Worm (Caenorhabditis elegans) whole organism, early embryonic: ENCODE measurements around the gene yars-2.
A peak's percentile ranks its signal among the peaks of the same experiment; 100 is the strongest.
"Not testable (repeated sequence)": the region's sequence is repeated elsewhere in the genome, so short reads cannot be mapped to it uniquely, and the experiment has no call there.

Experiments
- B0310.2 ChIP-seq: sonication (generic microtip); optimal IDR thresholded peaks from 2 replicates; lab custom pipeline; 2016; ENCODE audit warnings: mild to moderate bottlenecking, missing genetic modification characterization, missing compliant biosample characterization
- F13C5.2 ChIP-seq: sonication (generic microtip); optimal IDR thresholded peaks from 2 replicates; lab custom pipeline; 2017; ENCODE audit warnings: mild to moderate bottlenecking, missing genetic modification characterization, inconsistent platforms, missing compliant biosample characterization
- aly-1 ChIP-seq: sonication (generic microtip); optimal IDR thresholded peaks from 2 replicates; lab custom pipeline; 2016; ENCODE audit warnings: missing genetic modification characterization, missing compliant biosample characterization
- ama-1 ChIP-seq: fragments of 150-350 bp; optimal IDR thresholded peaks from 2 replicates; lab custom pipeline; 2014
- ceh-13 ChIP-seq: fragments of 200-800 bp; sonication (Bioruptor generic); optimal IDR thresholded peaks from 2 replicates; lab custom pipeline; 2018; ENCODE audit warnings: mild to moderate bottlenecking, missing genetic modification characterization, missing compliant biosample characterization
- ceh-36 ChIP-seq: sonication (generic microtip); optimal IDR thresholded peaks from 2 replicates; lab custom pipeline; 2016; ENCODE audit warnings: missing genetic modification characterization, inconsistent platforms, missing compliant biosample characterization
- ets-7 ChIP-seq: sonication (generic microtip); optimal IDR thresholded peaks from 2 replicates; lab custom pipeline; 2016; ENCODE audit warnings: missing genotype, missing genetic modification characterization, missing compliant biosample characterization
- flt-1 ChIP-seq: fragments of 200-800 bp; sonication (Bioruptor generic); IDR thresholded peaks from 2 replicates; pipeline ENCODE4 v1.3.6; 2022; ENCODE audit warnings: missing genetic modification characterization, missing compliant biosample characterization
- hmbx-1 ChIP-seq: sonication (generic microtip); optimal IDR thresholded peaks from 2 replicates; lab custom pipeline; 2016; ENCODE audit warnings: mild to moderate bottlenecking, missing genetic modification characterization, missing compliant biosample characterization
- hmg-4 ChIP-seq: fragments of 200-800 bp; sonication (Bioruptor generic); optimal IDR thresholded peaks from 2 replicates; lab custom pipeline; 2018; ENCODE audit warnings: mild to moderate bottlenecking, missing genetic modification characterization, missing compliant biosample characterization
- hnd-1 ChIP-seq: sonication (generic microtip); optimal IDR thresholded peaks from 2 replicates; lab custom pipeline; 2016; ENCODE audit warnings: missing genetic modification characterization, missing compliant biosample characterization
- pes-1 ChIP-seq: fragments of 200-800 bp; sonication (Bioruptor generic); IDR thresholded peaks from 2 replicates; pipeline ENCODE4 v1.3.6; 2022; ENCODE audit warnings: missing genetic modification reagents, missing genetic modification characterization, missing compliant biosample characterization
- scrt-1 ChIP-seq: fragments of 200-800 bp; sonication (Bioruptor generic); IDR thresholded peaks from 2 replicates; pipeline ENCODE4 v1.3.6; 2022; ENCODE audit warnings: missing genetic modification characterization, missing compliant biosample characterization
- sea-1 ChIP-seq: fragments of 200-800 bp; sonication (Bioruptor generic); conservative IDR thresholded peaks from 2 replicates; pipeline ENCODE4 v1.3.6; 2022; ENCODE audit warnings: missing genetic modification characterization, missing compliant biosample characterization
- tbx-11 ChIP-seq: fragments of 200-800 bp; sonication (Bioruptor generic); IDR thresholded peaks from 2 replicates; pipeline ENCODE4 v1.3.6; 2022; ENCODE audit warnings: missing genetic modification characterization, missing compliant biosample characterization
- tbx-37 ChIP-seq: fragments of 200-800 bp; sonication (Bioruptor generic); conservative IDR thresholded peaks from 2 replicates; pipeline ENCODE4 v1.3.6; 2022; ENCODE audit warnings: missing genetic modification reagents, missing genetic modification characterization, missing compliant biosample characterization
- tra-4 ChIP-seq: sonication (generic microtip); optimal IDR thresholded peaks from 2 replicates; lab custom pipeline; 2017; ENCODE audit warnings: missing genetic modification characterization, missing compliant biosample characterization

Gene yars-2

DNA sequence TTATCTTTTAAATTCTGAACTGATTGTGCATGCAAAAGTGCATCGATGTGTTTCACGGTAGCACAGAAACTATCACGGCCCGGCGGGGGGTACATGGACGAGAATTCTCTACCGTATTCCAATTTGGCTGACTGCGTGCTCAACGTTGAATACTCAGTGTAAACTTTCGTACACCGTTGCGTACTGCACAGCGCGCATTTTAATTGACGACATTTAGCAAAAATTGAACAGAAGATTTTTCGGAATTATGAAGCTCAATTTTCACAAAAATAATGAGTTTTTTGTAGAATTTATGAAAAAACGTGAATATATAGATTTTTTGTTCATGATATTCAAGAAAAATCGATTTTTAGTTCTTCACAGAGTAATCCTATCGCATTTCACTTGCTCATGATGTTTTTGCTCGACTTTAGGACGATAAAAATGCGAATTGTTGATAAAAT lies 13.1 kb upstream of the yars-2 start:
- TF ChIP-seq scrt-1 (GFP tag; lab: Robert Waterston, UW): peak; percentile 74
- TF ChIP-seq sea-1 (GFP tag; lab: Robert Waterston, UW): 0 out of 2 replicates have a peak, but pooled peaks have one; percentile 50
- 0 out of 2 replicates have a peak, but pooled peaks have one; percentile 38 for TF ChIP-seq flt-1
- TF ChIP-seq pes-1: peak; percentile 72
- peak; percentile 67; the same call in 1 of the 2 replicates for TF ChIP-seq tbx-37 (GFP tag; lab: Robert Waterston, UW)

DNA sequence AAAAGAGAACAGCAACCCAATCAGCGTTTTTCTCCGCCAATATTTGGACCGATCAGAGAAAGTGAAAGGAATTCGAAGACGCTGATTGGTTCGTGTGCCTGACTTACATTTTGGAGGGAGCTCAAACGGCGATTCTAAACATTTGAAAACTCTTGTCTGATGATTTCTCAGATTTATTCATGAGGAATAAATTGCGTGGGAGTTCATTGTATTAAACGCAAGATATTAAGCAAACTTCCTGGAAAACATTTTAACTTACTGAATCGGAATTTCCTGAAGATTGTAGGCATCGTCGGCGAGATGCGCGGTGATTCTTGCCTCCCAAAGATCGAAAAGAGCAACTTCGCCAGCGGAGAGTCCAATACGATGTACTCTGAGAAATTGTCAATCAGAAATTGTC lies 12.1 kb upstream of the yars-2 start, which contains the start of gene K08F11.1:
TSS of gene K08F11.1 (plus strand) at position 301 of the 400 bp plus-strand sequence.
- TF ChIP-seq scrt-1 (GFP tag; lab: Robert Waterston, UW) (no peak), tra-4 (tag; lab: Kevin White, UChicago) (no peak), pes-1 (no peak), ama-1 (no peak), F13C5.2 (tag; lab: Kevin White, UChicago) (no peak), ets-7 (no peak)

DNA sequence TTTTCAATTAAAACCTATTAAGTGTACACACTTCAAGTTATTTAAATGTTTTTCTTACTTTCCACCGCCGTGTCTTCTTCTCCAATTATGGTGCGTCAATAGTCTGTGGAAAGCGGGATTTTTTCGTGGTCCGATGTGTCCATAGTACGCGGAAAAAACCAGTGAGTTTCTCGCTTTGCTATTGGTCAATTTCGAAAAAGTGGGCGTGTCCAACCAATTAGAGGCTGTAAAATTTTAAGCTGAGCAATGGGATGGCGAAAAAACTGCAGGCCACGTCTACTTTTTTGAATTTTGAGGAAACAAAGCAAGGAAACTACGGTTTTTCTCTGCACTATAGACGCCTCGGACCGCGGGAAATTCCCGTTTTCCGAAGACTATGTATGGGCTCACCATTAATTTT lies 11.3 kb upstream of the yars-2 start:
- TF ChIP-seq hnd-1 (tag; lab: Kevin White, UChicago) (no peak), aly-1 (tag; lab: Kevin White, UChicago) (no peak), ama-1 (no peak), scrt-1 (GFP tag; lab: Robert Waterston, UW) (no peak), tbx-11 (GFP tag; lab: Robert Waterston, UW) (no peak), hmbx-1 (tag; lab: Kevin White, UChicago) (no peak), ceh-13 (GFP tag; lab: Kevin White, UChicago) (no peak), flt-1 (no peak), ceh-36 (tag; lab: Kevin White, UChicago) (no peak), pes-1 (no peak), sea-1 (GFP tag; lab: Robert Waterston, UW) (no peak), B0310.2 (no peak), tra-4 (tag; lab: Kevin White, UChicago) (no peak), F13C5.2 (tag; lab: Kevin White, UChicago) (no peak), tbx-37 (GFP tag; lab: Robert Waterston, UW) (no peak), ets-7 (no peak), hmg-4 (no peak)

DNA sequence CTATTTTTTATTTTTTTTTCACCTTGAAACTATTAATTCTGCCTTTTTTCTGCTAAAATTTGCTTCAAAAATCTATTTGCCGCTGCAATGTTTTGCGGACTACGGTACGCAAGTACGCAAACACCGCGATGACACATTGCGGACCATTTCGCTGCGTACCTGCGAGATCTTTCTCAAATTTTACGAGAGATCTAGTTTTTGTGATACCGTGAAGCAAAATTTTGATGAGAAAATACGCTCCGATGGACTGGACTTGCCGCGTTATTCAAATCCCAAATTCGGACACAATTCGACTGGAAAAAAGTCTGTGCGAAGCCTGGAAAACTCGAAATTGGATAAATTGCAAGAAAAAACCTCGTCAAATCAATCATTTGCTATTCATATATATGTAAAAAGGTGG lies 8.1 kb upstream of the yars-2 start:
- TF ChIP-seq pes-1: peak; percentile 22; the same call in 1 of the 2 replicates

DNA sequence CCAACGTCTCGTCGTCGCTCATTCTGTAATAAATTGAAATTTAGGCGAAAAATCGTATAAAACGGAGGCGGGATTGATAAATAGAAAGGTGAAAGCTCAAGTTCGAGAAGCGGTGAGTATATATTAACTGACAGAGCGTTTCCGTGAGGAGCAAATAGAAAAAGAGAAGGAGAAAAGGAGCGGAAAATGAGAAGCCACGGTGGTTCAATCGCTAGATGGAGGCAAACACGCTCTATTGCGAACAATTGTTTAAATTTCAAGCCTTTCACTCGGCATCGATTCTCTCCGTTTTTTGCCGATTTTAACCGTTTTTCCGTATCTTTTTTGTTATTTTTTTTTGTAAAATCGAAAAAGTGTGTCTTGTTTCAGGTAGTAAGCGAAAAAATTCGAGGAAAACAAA lies 3.4 kb upstream of the yars-2 start, which contains the start of gene miro-1:
TSS of gene miro-1 (minus strand) at position 23 of the 400 bp plus-strand sequence.
- TF ChIP-seq pes-1; hnd-1 (tag; lab: Kevin White, UChicago); B0310.2: not testable (repeated sequence)

DNA sequence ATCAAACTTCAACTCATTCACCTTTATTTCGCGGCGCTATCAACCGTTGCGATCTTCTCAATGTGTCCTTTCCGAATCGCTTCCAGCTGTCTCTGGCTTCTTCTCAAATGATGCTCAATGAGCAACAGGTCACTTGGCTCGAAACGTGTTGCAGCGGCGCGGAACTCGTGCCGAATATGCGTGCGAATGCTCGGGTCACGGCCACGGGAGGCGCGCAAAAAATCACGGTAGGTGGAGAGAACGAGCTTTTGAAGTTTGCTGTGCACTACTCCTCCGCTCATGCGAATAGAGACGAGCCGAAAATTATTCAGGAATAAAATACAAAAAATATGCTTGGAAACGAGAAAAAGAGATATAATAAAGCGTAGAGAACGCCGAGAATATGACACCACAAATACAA lies 2.0 kb downstream of the yars-2 start, which contains the start of gene cif-1:
TSS of gene cif-1 (minus strand) at position 297 of the 400 bp plus-strand sequence.
- TF ChIP-seq tra-4 (tag; lab: Kevin White, UChicago) (no peak), flt-1 (no peak), ets-7 (no peak), hmg-4 (no peak), aly-1 (tag; lab: Kevin White, UChicago) (no peak), ceh-13 (GFP tag; lab: Kevin White, UChicago) (no peak), F13C5.2 (tag; lab: Kevin White, UChicago) (no peak), tbx-37 (GFP tag; lab: Robert Waterston, UW) (no peak)

DNA sequence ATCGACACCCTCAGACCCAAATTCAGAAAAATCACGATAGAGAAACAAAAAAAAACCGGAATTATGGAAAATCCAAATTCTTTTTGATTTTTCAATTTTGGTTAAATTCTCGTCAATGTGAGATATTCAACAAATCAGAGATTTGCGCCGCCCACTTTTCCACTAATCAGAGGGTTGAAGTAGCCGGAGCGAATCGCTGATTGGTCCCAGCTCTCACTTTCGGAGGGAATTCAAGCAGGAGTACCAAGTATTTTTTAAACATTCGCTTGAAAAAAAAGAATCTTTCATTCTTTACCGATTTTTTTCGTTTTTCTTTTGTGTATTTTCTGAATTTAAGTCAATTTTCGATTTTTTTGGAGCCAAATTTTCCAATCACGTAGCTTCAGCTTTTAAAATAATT lies 6.5 kb downstream of the yars-2 start:
- TF ChIP-seq hnd-1 (tag; lab: Kevin White, UChicago): no peak
- TF ChIP-seq sea-1 (GFP tag; lab: Robert Waterston, UW): no peak
- TF ChIP-seq hmbx-1 (tag; lab: Kevin White, UChicago): no peak
- no peak for TF ChIP-seq ceh-13 (GFP tag; lab: Kevin White, UChicago)
- no peak for TF ChIP-seq ets-7
- no peak for TF ChIP-seq aly-1 (tag; lab: Kevin White, UChicago)
- no peak for TF ChIP-seq scrt-1 (GFP tag; lab: Robert Waterston, UW)
- TF ChIP-seq tbx-11 (GFP tag; lab: Robert Waterston, UW): no peak
- no peak for TF ChIP-seq ama-1

ce11 chrIV:4705182-4705581 lies 7.2 kb downstream of the yars-2 start:
- TF ChIP-seq scrt-1 (GFP tag; lab: Robert Waterston, UW) (no peak), F13C5.2 (tag; lab: Kevin White, UChicago) (no peak), aly-1 (tag; lab: Kevin White, UChicago) (no peak), ets-7 (no peak), ama-1 (no peak), ceh-13 (GFP tag; lab: Kevin White, UChicago) (no peak), hmbx-1 (tag; lab: Kevin White, UChicago) (no peak), tbx-11 (GFP tag; lab: Robert Waterston, UW) (no peak), pes-1 (no peak; the same call in 1 of the 2 replicates), tra-4 (tag; lab: Kevin White, UChicago) (no peak), B0310.2 (no peak), flt-1 (no peak), ceh-36 (tag; lab: Kevin White, UChicago) (no peak), sea-1 (GFP tag; lab: Robert Waterston, UW) (0 out of 2 replicates have a peak, but pooled peaks have one; percentile 11), hmg-4 (peak; percentile 40), hnd-1 (tag; lab: Kevin White, UChicago) (no peak), tbx-37 (GFP tag; lab: Robert Waterston, UW) (no peak)
